Fruit fly (Drosophila melanogaster) whole organism, pupa: ENCODE results near the gene CG2926.

Experiments used
- CG10348 ChIP-seq: fragments of 200-800 bp; sonication (Bioruptor generic); IDR thresholded peaks from 2 replicates; pipeline ENCODE4 v1.3.6; 2022; ENCODE audit warnings: missing biosample characterization, missing genetic modification characterization
- CG14655 ChIP-seq: fragments of 200-800 bp; sonication (Bioruptor generic); optimal IDR thresholded peaks from 3 replicates; lab custom pipeline; 2017; ENCODE audit warnings: mild to moderate bottlenecking, missing biosample characterization, missing genetic modification reagents, missing genetic modification characterization
- CG15710 ChIP-seq: fragments of 200-800 bp; sonication (Bioruptor generic); optimal IDR thresholded peaks from 2 replicates; lab custom pipeline; 2018; ENCODE audit warnings: missing biosample characterization, mild to moderate bottlenecking, missing genetic modification characterization, moderate library complexity
- CG17806 ChIP-seq: fragments of 200-800 bp; sonication (Bioruptor generic); optimal IDR thresholded peaks from 2 replicates; lab custom pipeline; 2018; ENCODE audit warnings: missing biosample characterization, mild to moderate bottlenecking, missing genetic modification characterization, moderate library complexity
- CG8159 ChIP-seq: fragments of 200-800 bp; sonication (Bioruptor generic); optimal IDR thresholded peaks from 3 replicates; lab custom pipeline; 2018; ENCODE audit warnings: missing biosample characterization, mild to moderate bottlenecking, missing genetic modification characterization, moderate library complexity
- D1 ChIP-seq: fragments of 200-800 bp; sonication (Bioruptor generic); optimal IDR thresholded peaks from 2 replicates; lab custom pipeline; 2018; ENCODE audit warnings: missing biosample characterization, mild to moderate bottlenecking, missing genetic modification characterization, moderate library complexity
- EcR ChIP-seq: fragments of 200-800 bp; sonication (Bioruptor generic); optimal IDR thresholded peaks from 3 replicates; lab custom pipeline; 2019; ENCODE audit warnings: missing biosample characterization, missing genetic modification characterization, mild to moderate bottlenecking, moderate library complexity, missing genetic modification reagents
- Ets98B ChIP-seq: fragments of 200-800 bp; sonication (Bioruptor generic); IDR thresholded peaks from 2 replicates; pipeline ENCODE4 v1.3.6; 2022; ENCODE audit warnings: missing biosample characterization, missing genetic modification characterization
- Pif1A ChIP-seq: fragments of 200-800 bp; sonication (Bioruptor generic); optimal IDR thresholded peaks from 3 replicates; lab custom pipeline; 2016; ENCODE audit warnings: missing biosample characterization, missing genetic modification characterization
- Pif1B ChIP-seq: fragments of 200-800 bp; sonication (Bioruptor generic); optimal IDR thresholded peaks from 3 replicates; lab custom pipeline; 2016; ENCODE audit warnings: missing biosample characterization, missing genetic modification characterization
- Snoo ChIP-seq: fragments of 200-800 bp; sonication (Bioruptor generic); optimal IDR thresholded peaks from 3 replicates; lab custom pipeline; 2017; ENCODE audit warnings: missing biosample characterization, mild to moderate bottlenecking, missing genetic modification characterization, inconsistent platforms
- fd96Ca ChIP-seq: fragments of 200-800 bp; sonication (Bioruptor generic); IDR thresholded peaks from 3 replicates; pipeline ENCODE4 v1.3.6; 2022; ENCODE audit warnings: missing biosample characterization, missing genetic modification characterization
- rn ChIP-seq: fragments of 200-800 bp; sonication (Bioruptor generic); IDR thresholded peaks from 2 replicates; pipeline ENCODE4 v1.3.6; 2022; ENCODE audit warnings: missing biosample characterization, missing genetic modification characterization

DNA sequence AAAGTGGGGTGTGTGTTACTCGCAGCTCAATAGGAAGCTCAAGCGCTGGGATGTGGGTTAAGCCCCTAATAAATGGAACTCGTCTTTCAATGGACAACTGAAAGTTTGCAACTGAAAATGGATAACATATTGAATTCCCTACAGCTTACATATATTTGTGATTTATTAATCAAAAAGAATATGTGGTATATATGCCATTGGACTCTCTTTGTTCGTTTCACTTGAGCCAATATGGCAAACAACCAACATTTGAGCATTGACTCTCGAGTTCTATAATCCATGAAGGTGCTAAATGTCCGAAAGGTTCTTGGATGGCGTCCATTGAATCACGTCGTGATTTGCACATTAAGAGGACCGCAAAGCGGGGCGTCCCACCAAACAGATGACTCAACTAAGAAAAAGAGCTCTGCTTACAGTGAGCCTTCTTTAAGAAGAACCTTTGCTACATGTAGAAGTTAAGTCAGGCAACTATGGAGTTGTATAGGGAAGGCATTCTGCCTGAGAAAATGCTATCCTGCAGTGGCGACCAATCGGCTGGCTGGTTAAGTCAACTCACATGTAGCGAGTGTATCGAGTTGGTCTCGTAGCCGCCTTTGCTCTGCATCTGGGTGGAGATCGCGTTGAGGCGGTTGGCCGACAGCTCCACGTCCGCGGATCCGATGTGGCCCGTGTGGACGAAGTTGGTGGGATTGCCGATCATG, 29.9 kb upstream of the CG2926 start:
- TF ChIP-seq Pif1B (no peak), Pif1A (GFP tag; lab: Kevin White, UChicago) (peak; percentile 16), CG10348 (no peak), CG15710 (tag; lab: Kevin White, UChicago) (peak; percentile 50), D1 (tag; lab: Kevin White, UChicago) (no peak), CG8159 (tag; lab: Kevin White, UChicago) (peak; percentile 34), fd96Ca (GFP tag; lab: Robert Waterston, UW) (peak; percentile 63), CG17806 (tag; lab: Kevin White, UChicago) (peak; percentile 22), Ets98B (GFP tag; lab: Robert Waterston, UW) (peak; percentile 55), rn (GFP tag; lab: Robert Waterston, UW) (no peak), Snoo (peak; percentile 22), CG14655 (GFP tag; lab: Kevin White, UChicago) (no peak), EcR (GFP tag; lab: Kevin White, UChicago) (no peak)
